Worm (Caenorhabditis elegans) whole organism, L4 larva: ENCODE measurements around the gene rad-54.L2.

Source experiments
- F26F4.8 ChIP-seq: fragments of 200-800 bp; sonication (Bioruptor generic); conservative IDR thresholded peaks from 2 replicates; pipeline ENCODE4 v1.3.6; 2022; ENCODE audit warnings: missing genetic modification characterization, missing compliant biosample characterization
- F49E8.2 ChIP-seq: sonication (generic microtip); optimal IDR thresholded peaks from 2 replicates; lab custom pipeline; 2016; ENCODE audit warnings: missing compliant biosample characterization, mild to moderate bottlenecking, missing genetic modification characterization, borderline replicate concordance
- T20F7.1 ChIP-seq: fragments of 200-800 bp; sonication (Bioruptor generic); optimal IDR thresholded peaks from 2 replicates; lab custom pipeline; 2018; ENCODE audit warnings: mild to moderate bottlenecking, missing genetic modification characterization, missing compliant biosample characterization
- Y105C5A.15 ChIP-seq: fragments of 200-800 bp; sonication (Bioruptor generic); IDR thresholded peaks from 2 replicates; pipeline ENCODE4 v1.3.6; 2022; ENCODE audit warnings: missing genetic modification characterization, missing compliant biosample characterization
- Y48G9A.11 ChIP-seq: fragments of 200-800 bp; sonication (Bioruptor generic); IDR thresholded peaks from 2 replicates; pipeline ENCODE4 v1.3.6; 2022; ENCODE audit warnings: missing genetic modification reagents, missing genetic modification characterization, missing compliant biosample characterization
- aly-2 ChIP-seq: sonication (generic microtip); optimal IDR thresholded peaks from 2 replicates; lab custom pipeline; 2018; ENCODE audit warnings: missing biosample characterization, missing genetic modification characterization
- ctbp-1 ChIP-seq: fragments of 200-800 bp; sonication (Bioruptor generic); IDR thresholded peaks from 2 replicates; pipeline ENCODE4 v1.3.6; 2022; ENCODE audit warnings: missing genetic modification reagents, missing genetic modification characterization, missing compliant biosample characterization
- dmd-9 ChIP-seq: fragments of 200-800 bp; sonication (Bioruptor generic); IDR thresholded peaks from 2 replicates; pipeline ENCODE4 v1.3.6; 2022; ENCODE audit warnings: missing genetic modification reagents, missing genetic modification characterization, missing compliant biosample characterization
- dpl-1 ChIP-seq: fragments of 150-350 bp; optimal IDR thresholded peaks from 2 replicates; lab custom pipeline; 2014; ENCODE audit warnings: missing biosample characterization, missing genetic modification reagents, missing genetic modification characterization
- duxl-1 ChIP-seq: sonication (generic microtip); optimal IDR thresholded peaks from 2 replicates; lab custom pipeline; 2016; ENCODE audit warnings: mild to moderate bottlenecking, missing genetic modification characterization, moderate library complexity, missing compliant biosample characterization; ENCODE audit not compliant: poor library complexity
- dve-1 ChIP-seq: sonication (generic microtip); optimal IDR thresholded peaks from 2 replicates; lab custom pipeline; 2017; ENCODE audit warnings: antibody characterized with exemption, mild to moderate bottlenecking, missing genetic modification characterization, missing compliant biosample characterization; ENCODE audit not compliant: insufficient read depth
- fkh-10 ChIP-seq: fragments of 150-350 bp; optimal IDR thresholded peaks from 2 replicates; lab custom pipeline; 2014; ENCODE audit warnings: missing biosample characterization, missing genetic modification reagents, missing genetic modification characterization
- fos-1 ChIP-seq: fragments of 150-350 bp; optimal IDR thresholded peaks from 2 replicates; lab custom pipeline; 2014; ENCODE audit warnings: missing biosample characterization, missing genetic modification characterization
- hlh-11 ChIP-seq: fragments of 200-800 bp; sonication (Bioruptor generic); optimal IDR thresholded peaks from 2 replicates; lab custom pipeline; 2018; ENCODE audit warnings: mild to moderate bottlenecking, missing genetic modification characterization, missing compliant biosample characterization
- hlh-30 ChIP-seq: sonication (generic microtip); optimal IDR thresholded peaks from 2 replicates; lab custom pipeline; 2017; ENCODE audit warnings: antibody characterized with exemption, mild to moderate bottlenecking, missing genetic modification characterization, missing compliant biosample characterization; ENCODE audit not compliant: insufficient read depth
- lin-29 ChIP-seq: fragments of 200-800 bp; sonication (Bioruptor generic); IDR thresholded peaks from 2 replicates; pipeline ENCODE4 v1.3.6; 2022; ENCODE audit warnings: missing genetic modification reagents, missing genetic modification characterization, missing compliant biosample characterization
- lin-38 ChIP-seq: fragments of 200-800 bp; sonication (Bioruptor generic); IDR thresholded peaks from 2 replicates; pipeline ENCODE4 v1.3.6; 2022; ENCODE audit warnings: missing genetic modification reagents, missing genetic modification characterization, missing compliant biosample characterization
- lsy-2 ChIP-seq, 2 experiments: fragments of 150-350 bp in 1 of 2; sonication (generic microtip) in 1 of 2; optimal IDR thresholded peaks; 2 replicates each; lab custom pipeline; 2014 to 2017; ENCODE audit warnings: missing biosample characterization in 2 of 2, missing genetic modification characterization in 2 of 2
- madf-5 ChIP-seq, 2 experiments: fragments of 200-800 bp; sonication (Bioruptor generic); IDR thresholded peaks; 2 replicates each; pipeline ENCODE4 v1.3.6; 2022; ENCODE audit warnings: missing compliant biosample characterization in 2 of 2, missing genetic modification characterization in 2 of 2
- mdl-1 ChIP-seq, 2 experiments: fragments of 150-350 bp in 1 of 2; sonication (generic microtip) in 1 of 2; optimal IDR thresholded peaks; 2 replicates each; lab custom pipeline; 2014 to 2017; ENCODE audit warnings: missing biosample characterization in 2 of 2, missing genetic modification characterization in 2 of 2
- mes-2 ChIP-seq: sonication (generic microtip); optimal IDR thresholded peaks from 2 replicates; lab custom pipeline; 2016; ENCODE audit warnings: missing genotype, mild to moderate bottlenecking, missing genetic modification characterization, missing compliant biosample characterization; ENCODE audit not compliant: poor library complexity, severe bottlenecking
- nhr-25 ChIP-seq: sonication (generic microtip); optimal IDR thresholded peaks from 2 replicates; lab custom pipeline; 2017; ENCODE audit warnings: missing genetic modification characterization, mild to moderate bottlenecking, missing compliant biosample characterization, antibody characterized with exemption, moderate library complexity, borderline replicate concordance; ENCODE audit not compliant: insufficient read depth
- nhr-48 ChIP-seq: sonication (generic microtip); optimal IDR thresholded peaks from 2 replicates; lab custom pipeline; 2016; ENCODE audit warnings: mild to moderate bottlenecking, missing genetic modification characterization, missing compliant biosample characterization
- pha-4 ChIP-seq, 2 experiments: fragments of 150-350 bp in 1 of 2; fragments of 200-800 bp in 1 of 2; sonication (Bioruptor generic) in 1 of 2; IDR thresholded peaks in 1 of 2; optimal IDR thresholded peaks in 1 of 2; 2 replicates each; pipeline versions ENCODE4 v1.3.6 to Lab custom; 2014 to 2022; ENCODE audit warnings: missing genetic modification characterization in 2 of 2, missing genetic modification reagents in 2 of 2, missing biosample characterization in 1 of 2, missing compliant biosample characterization in 1 of 2
- sdz-12 ChIP-seq: fragments of 200-800 bp; sonication (Bioruptor generic); optimal IDR thresholded peaks from 2 replicates; lab custom pipeline; 2018; ENCODE audit warnings: mild to moderate bottlenecking, missing genetic modification characterization, missing compliant biosample characterization
- set-16 ChIP-seq: fragments of 200-800 bp; sonication (Bioruptor generic); IDR thresholded peaks from 2 replicates; pipeline ENCODE4 v1.3.6; 2022; ENCODE audit warnings: missing genetic modification reagents, missing genetic modification characterization, missing compliant biosample characterization
- spr-3 ChIP-seq: fragments of 200-800 bp; sonication (Bioruptor generic); optimal IDR thresholded peaks from 2 replicates; lab custom pipeline; 2018; ENCODE audit warnings: mild to moderate bottlenecking, missing genetic modification characterization, missing compliant biosample characterization
- tag-97 ChIP-seq: fragments of 200-800 bp; sonication (Bioruptor generic); IDR thresholded peaks from 2 replicates; pipeline ENCODE4 v1.3.6; 2022; ENCODE audit warnings: missing genetic modification characterization, missing compliant biosample characterization
- unc-62 ChIP-seq, 3 experiments: fragments of 150-350 bp in 1 of 3; sonication (generic microtip); optimal IDR thresholded peaks in 2 of 3; peaks in 1 of 3; 1 replicate in 1 of 3; 2 replicates in 2 of 3; lab custom pipeline; 2014 to 2017; ENCODE audit warnings: missing biosample characterization in 3 of 3, missing genetic modification characterization in 3 of 3, missing genetic modification reagents in 3 of 3, missing genotype in 1 of 3
- zfp-2 ChIP-seq: sonication (generic microtip); optimal IDR thresholded peaks from 2 replicates; lab custom pipeline; 2016; ENCODE audit warnings: mild to moderate bottlenecking, missing genetic modification characterization, missing compliant biosample characterization

The rad-54.L2 gene

DNA sequence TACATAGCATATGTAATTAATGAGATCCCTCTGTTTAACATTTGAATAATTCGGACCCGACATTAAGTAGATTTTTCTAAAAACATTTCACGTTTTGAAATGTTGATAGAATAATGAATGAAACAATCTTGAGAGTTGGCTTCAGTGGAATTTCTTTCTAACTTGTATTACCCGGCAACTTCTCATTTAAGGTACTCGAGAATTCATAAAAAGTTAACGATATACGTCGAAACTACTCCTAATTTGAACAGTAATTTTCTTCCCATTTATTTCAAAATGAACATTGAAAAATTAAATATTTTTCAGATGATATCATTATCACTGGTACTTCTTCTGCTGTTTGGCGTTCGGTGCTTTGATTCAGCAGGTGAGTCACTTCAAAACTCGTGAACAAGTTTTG lies 12.9 kb downstream of the rad-54.L2 start, which contains the start of gene C27B7.7:
TSS of gene C27B7.7 (plus strand) at position 301 of the 400 bp plus-strand sequence.
- TF ChIP-seq tag-97 (no peak), unc-62 (GFP tag; optimal IDR thresholded peaks at IDR 0.05 in 1 of 2; lab: Kevin White, UChicago) (peak in 1 of 2 experiments; percentile 67), unc-62 (tag; optimal IDR thresholded peaks at IDR 0.05; lab: Kevin White, UChicago) (no peak)

DNA sequence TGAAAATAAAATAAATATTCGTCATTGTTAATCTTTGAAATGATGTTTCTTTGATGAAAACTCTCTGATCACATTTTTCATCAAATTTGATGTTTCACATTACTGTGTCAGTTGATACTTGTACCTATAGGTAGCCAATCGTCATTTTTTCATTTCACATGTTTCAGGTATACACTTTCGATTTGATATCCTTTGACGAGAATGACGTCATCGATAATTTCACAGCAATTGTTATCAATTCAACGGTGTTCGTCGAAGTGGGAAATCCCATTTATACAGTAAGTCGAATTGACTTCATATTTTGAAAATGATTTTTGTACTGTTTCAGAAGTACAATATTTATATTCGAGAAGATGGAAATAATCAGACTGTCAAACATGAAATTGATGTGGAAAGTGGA lies 20.3 kb downstream of the rad-54.L2 start:
- TF ChIP-seq ctbp-1 (GFP tag; lab: Robert Waterston, UW) (no peak), madf-5 (GFP tag; IDR thresholded peaks at IDR 0.05; lab: Robert Waterston, UW) (no peak), dve-1 (tag; lab: Kevin White, UChicago) (no peak), nhr-25 (tag; lab: Kevin White, UChicago) (no peak), hlh-30 (tag; lab: Kevin White, UChicago) (peak; percentile 30)

DNA sequence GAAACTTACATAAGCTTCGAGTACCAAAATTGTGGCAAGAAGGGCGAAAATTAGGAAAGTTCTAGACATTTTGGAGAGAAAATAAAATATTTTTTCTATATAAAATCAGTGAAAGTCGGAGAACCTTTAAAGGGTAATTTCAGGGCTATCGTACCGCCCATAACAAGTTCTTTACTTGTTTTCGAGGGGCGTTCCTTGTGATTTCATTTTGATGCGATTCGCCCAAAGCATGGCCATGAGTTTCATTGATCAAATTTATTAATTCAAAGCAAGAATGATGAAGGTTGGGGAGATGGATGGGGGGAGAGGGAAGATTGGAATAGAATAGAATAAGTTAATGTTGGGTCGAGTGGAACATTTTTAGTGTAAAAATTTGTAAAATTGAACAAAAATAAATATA lies 22.1 kb downstream of the rad-54.L2 start, which contains the start of gene C27B7.9:
TSS of gene C27B7.9 (minus strand) at position 101 of the 400 bp plus-strand sequence.
- TF ChIP-seq duxl-1 (tag; lab: Kevin White, UChicago): no peak
- no peak for TF ChIP-seq mes-2
- no peak for TF ChIP-seq lin-29 (GFP tag; lab: Robert Waterston, UW)
- TF ChIP-seq F26F4.8 (GFP tag; lab: Robert Waterston, UW): no peak
- TF ChIP-seq spr-3: no peak
- no peak for TF ChIP-seq fkh-10
- TF ChIP-seq, all 104 proteins: peak for 0

DNA sequence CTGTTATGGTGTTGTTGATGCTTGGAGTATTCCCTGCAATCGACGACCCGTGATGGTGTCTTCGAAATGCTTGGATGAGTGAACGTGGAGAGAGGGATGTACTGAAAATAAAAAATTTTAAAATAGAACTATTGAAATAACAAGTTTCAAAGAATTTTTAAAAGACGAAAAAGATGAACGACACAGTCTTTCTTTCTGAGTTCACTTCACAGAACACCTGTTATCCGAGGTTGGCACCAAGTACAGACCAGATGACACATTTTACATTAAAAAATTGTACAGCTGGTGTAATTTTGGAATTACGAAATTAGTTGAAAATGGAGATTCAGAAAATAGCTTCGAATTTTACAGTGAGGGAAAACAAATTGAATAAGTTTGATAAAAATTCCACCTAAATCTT lies 24.9 kb downstream of the rad-54.L2 start, which contains the start of gene rap-1:
TSS of gene rap-1 (minus strand) at position 101 of the 400 bp plus-strand sequence.
- TF ChIP-seq set-16 (GFP tag; lab: Robert Waterston, UW) (no peak), lin-38 (GFP tag; lab: Robert Waterston, UW) (no peak), zfp-2 (tag; lab: Kevin White, UChicago) (no peak)

DNA sequence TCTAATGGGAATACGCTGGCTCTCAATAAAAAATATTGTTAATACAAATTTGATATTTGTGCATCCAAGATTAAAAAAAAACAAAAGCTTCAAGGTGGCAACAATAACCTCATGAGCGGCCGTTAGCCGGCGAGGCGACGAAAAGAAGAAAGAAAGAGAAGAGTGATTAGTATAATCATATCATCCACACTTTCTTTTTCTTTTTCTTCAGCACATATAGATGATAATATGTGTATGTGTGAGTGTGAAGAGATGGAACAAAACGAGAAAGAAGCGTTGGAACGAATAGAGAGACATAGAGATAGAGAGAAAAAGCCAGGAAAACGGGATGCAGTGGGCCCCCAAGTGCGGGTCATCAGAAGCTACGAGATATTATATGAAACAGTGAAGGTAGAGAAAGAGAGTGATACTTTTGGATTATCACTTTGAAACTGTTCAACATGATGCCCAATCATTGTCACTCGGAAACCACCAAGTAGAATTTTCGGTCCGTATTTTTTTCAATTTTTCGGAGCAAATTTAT lies 26.5 kb downstream of the rad-54.L2 start:
- peak; percentile 24 for TF ChIP-seq hlh-11 (tag; lab: Kevin White, UChicago)
- TF ChIP-seq Y48G9A.11 (GFP tag; lab: Robert Waterston, UW): no peak
- TF ChIP-seq tag-97: no peak
- TF ChIP-seq lsy-2 (tag; optimal IDR thresholded peaks at IDR 0.05; lab: Kevin White, UChicago): peak in 1 of 2 experiments; percentile 35
- TF ChIP-seq F49E8.2 (tag; lab: Kevin White, UChicago): no peak
- TF ChIP-seq dpl-1 (GFP tag; lab: Kevin White, UChicago): no peak
- TF ChIP-seq mdl-1 (tag; optimal IDR thresholded peaks at IDR 0.05; lab: Kevin White, UChicago): peak in 1 of 2 experiments; percentile 14
- no peak for TF ChIP-seq lin-38 (GFP tag; lab: Robert Waterston, UW)
- no peak for TF ChIP-seq ctbp-1 (GFP tag; lab: Robert Waterston, UW)
- TF ChIP-seq pha-4 (GFP tag; IDR thresholded peaks at IDR 0.05; lab: Robert Waterston, UW): no peak
- TF ChIP-seq pha-4 (tag; optimal IDR thresholded peaks at IDR 0.05; lab: Kevin White, UChicago): no peak
- TF ChIP-seq nhr-48 (tag; lab: Kevin White, UChicago): no peak
- TF ChIP-seq hlh-30 (tag; lab: Kevin White, UChicago): peak; percentile 6
- no peak for TF ChIP-seq T20F7.1 (GFP tag; lab: Kevin White, UChicago)
- TF ChIP-seq aly-2 (tag; lab: Kevin White, UChicago): no peak
- TF ChIP-seq sdz-12 (GFP tag; lab: Kevin White, UChicago): no peak
- TF ChIP-seq fos-1: no peak
- TF ChIP-seq dmd-9 (GFP tag; lab: Robert Waterston, UW): no peak
- TF ChIP-seq Y105C5A.15 (GFP tag; lab: Robert Waterston, UW): no peak
